Worm (Caenorhabditis elegans) whole organism, late embryonic: ENCODE results near the gene C50D2.7.
A peak's percentile ranks its signal among the peaks of the same experiment; 100 is the strongest.

Experiments
- C08G9.2 ChIP-seq: sonication (generic microtip); optimal IDR thresholded peaks from 2 replicates; lab custom pipeline; 2016; ENCODE audit warnings: mild to moderate bottlenecking, missing genetic modification characterization, moderate library complexity, missing compliant biosample characterization
- C38D4.7 ChIP-seq: fragments of 200-800 bp; sonication (Bioruptor generic); optimal IDR thresholded peaks from 2 replicates; lab custom pipeline; 2018; ENCODE audit warnings: mild to moderate bottlenecking, missing genetic modification characterization, moderate library complexity, missing compliant biosample characterization
- K02D7.2 ChIP-seq: sonication (generic microtip); optimal IDR thresholded peaks from 2 replicates; lab custom pipeline; 2017; ENCODE audit warnings: mild to moderate bottlenecking, missing genetic modification characterization, missing compliant biosample characterization
- Y22D7AL.16 ChIP-seq: sonication (generic microtip); optimal IDR thresholded peaks from 2 replicates; lab custom pipeline; 2016; ENCODE audit warnings: missing genetic modification characterization, missing compliant biosample characterization
- ahr-1 ChIP-seq: sonication (generic microtip); optimal IDR thresholded peaks from 2 replicates; lab custom pipeline; 2016; ENCODE audit warnings: missing genetic modification characterization, missing compliant biosample characterization
- ceh-18 ChIP-seq: sonication (generic microtip); optimal IDR thresholded peaks from 2 replicates; lab custom pipeline; 2016; ENCODE audit warnings: missing genetic modification characterization, missing compliant biosample characterization
- ceh-22 ChIP-seq: sonication (generic microtip); optimal IDR thresholded peaks from 2 replicates; lab custom pipeline; 2017; ENCODE audit warnings: missing biosample characterization, missing genetic modification characterization
- ceh-24 ChIP-seq: sonication (generic microtip); optimal IDR thresholded peaks from 2 replicates; lab custom pipeline; 2016; ENCODE audit warnings: mild to moderate bottlenecking, missing genetic modification characterization, missing compliant biosample characterization
- ceh-30 ChIP-seq: fragments of 150-350 bp; optimal IDR thresholded peaks from 2 replicates; lab custom pipeline; 2014; ENCODE audit warnings: missing biosample characterization, missing genetic modification characterization
- ceh-34 ChIP-seq: sonication (generic microtip); optimal IDR thresholded peaks from 2 replicates; lab custom pipeline; 2016; ENCODE audit warnings: mild to moderate bottlenecking, missing genetic modification characterization, missing compliant biosample characterization
- ceh-48 ChIP-seq: sonication (generic microtip); optimal IDR thresholded peaks from 2 replicates; lab custom pipeline; 2016; ENCODE audit warnings: missing genetic modification characterization, inconsistent platforms, missing compliant biosample characterization
- ceh-6 ChIP-seq: fragments of 200-800 bp; sonication (Bioruptor generic); optimal IDR thresholded peaks from 2 replicates; lab custom pipeline; 2018; ENCODE audit warnings: mild to moderate bottlenecking, missing genetic modification characterization, missing compliant biosample characterization
- dmd-4 ChIP-seq: sonication (generic microtip); optimal IDR thresholded peaks from 2 replicates; lab custom pipeline; 2016; ENCODE audit warnings: borderline replicate concordance, missing genetic modification characterization, missing compliant biosample characterization
- elt-2 ChIP-seq: sonication (generic microtip); optimal IDR thresholded peaks from 2 replicates; lab custom pipeline; 2016; ENCODE audit warnings: missing genetic modification reagents, missing genetic modification characterization, missing compliant biosample characterization
- elt-4 ChIP-seq: sonication (generic microtip); optimal IDR thresholded peaks from 2 replicates; lab custom pipeline; 2016; ENCODE audit warnings: missing genetic modification characterization, missing compliant biosample characterization
- ets-4 ChIP-seq: sonication (generic microtip); optimal IDR thresholded peaks from 2 replicates; lab custom pipeline; 2016; ENCODE audit warnings: missing genetic modification characterization, missing compliant biosample characterization
- fax-1 ChIP-seq: sonication (generic microtip); optimal IDR thresholded peaks from 2 replicates; lab custom pipeline; 2016; ENCODE audit warnings: missing genotype, missing genetic modification characterization, missing compliant biosample characterization
- fkh-10 ChIP-seq: fragments of 150-350 bp; optimal IDR thresholded peaks from 2 replicates; lab custom pipeline; 2014; ENCODE audit warnings: missing biosample characterization, missing genetic modification reagents, missing genetic modification characterization
- fkh-6 ChIP-seq: sonication (generic microtip); optimal IDR thresholded peaks from 2 replicates; lab custom pipeline; 2016; ENCODE audit warnings: missing genetic modification characterization, missing compliant biosample characterization
- gmeb-2 ChIP-seq: sonication (generic microtip); optimal IDR thresholded peaks from 2 replicates; lab custom pipeline; 2016; ENCODE audit warnings: missing genetic modification characterization, inconsistent platforms, missing compliant biosample characterization
- hlh-15 ChIP-seq: sonication (generic microtip); optimal IDR thresholded peaks from 2 replicates; lab custom pipeline; 2016; ENCODE audit warnings: missing genetic modification characterization, missing compliant biosample characterization
- lin-11 ChIP-seq: fragments of 200-800 bp; sonication (Bioruptor generic); optimal IDR thresholded peaks from 2 replicates; lab custom pipeline; 2018; ENCODE audit warnings: mild to moderate bottlenecking, missing genetic modification characterization, missing compliant biosample characterization
- madf-2 ChIP-seq: sonication (generic microtip); optimal IDR thresholded peaks from 2 replicates; lab custom pipeline; 2017; ENCODE audit warnings: missing genetic modification characterization, missing compliant biosample characterization
- nfya-1 ChIP-seq: sonication (generic microtip); optimal IDR thresholded peaks from 2 replicates; lab custom pipeline; 2017; ENCODE audit warnings: missing genetic modification characterization, mild to moderate bottlenecking, missing compliant biosample characterization, antibody characterized with exemption, moderate library complexity
- nhr-11 ChIP-seq: fragments of 150-350 bp; optimal IDR thresholded peaks from 2 replicates; lab custom pipeline; 2014; ENCODE audit warnings: missing biosample characterization, missing genetic modification characterization
- nhr-232 ChIP-seq: sonication (generic microtip); optimal IDR thresholded peaks from 2 replicates; lab custom pipeline; 2016; ENCODE audit warnings: missing genetic modification characterization, missing compliant biosample characterization
- odd-2 ChIP-seq: sonication (generic microtip); optimal IDR thresholded peaks from 2 replicates; lab custom pipeline; 2017; ENCODE audit warnings: antibody characterized with exemption, mild to moderate bottlenecking, missing genetic modification characterization, missing compliant biosample characterization
- pag-3 ChIP-seq: sonication (generic microtip); optimal IDR thresholded peaks from 2 replicates; lab custom pipeline; 2016; ENCODE audit warnings: missing compliant biosample characterization, missing genetic modification characterization, borderline replicate concordance
- pat-9 ChIP-seq: fragments of 200-800 bp; sonication (Bioruptor generic); optimal IDR thresholded peaks from 2 replicates; lab custom pipeline; 2018; ENCODE audit warnings: mild to moderate bottlenecking, missing genetic modification characterization, moderate library complexity, missing compliant biosample characterization
- pax-1 ChIP-seq: fragments of 150-350 bp; optimal IDR thresholded peaks from 2 replicates; lab custom pipeline; 2014; ENCODE audit warnings: missing biosample characterization, missing genetic modification characterization
- sdc-2 ChIP-seq: sonication (generic microtip); optimal IDR thresholded peaks from 2 replicates; lab custom pipeline; 2016; ENCODE audit warnings: missing genotype, missing genetic modification characterization, missing compliant biosample characterization
- sox-2 ChIP-seq: fragments of 200-800 bp; sonication (Bioruptor generic); IDR thresholded peaks from 2 replicates; pipeline ENCODE4 v1.3.6; 2022; ENCODE audit warnings: missing genetic modification reagents, missing genetic modification characterization, missing compliant biosample characterization
- tbx-7 ChIP-seq: sonication (generic microtip); optimal IDR thresholded peaks from 2 replicates; lab custom pipeline; 2016; ENCODE audit warnings: missing genotype, missing genetic modification characterization, missing compliant biosample characterization
- ttx-3 ChIP-seq: sonication (generic microtip); optimal IDR thresholded peaks from 2 replicates; lab custom pipeline; 2016; ENCODE audit warnings: missing genetic modification reagents, missing genetic modification characterization, missing compliant biosample characterization
- unc-42 ChIP-seq: sonication (generic microtip); optimal IDR thresholded peaks from 2 replicates; lab custom pipeline; 2016; ENCODE audit warnings: missing genotype, missing genetic modification characterization, missing compliant biosample characterization
- zip-5 ChIP-seq: sonication (generic microtip); optimal IDR thresholded peaks from 2 replicates; lab custom pipeline; 2016; ENCODE audit warnings: missing genetic modification characterization, missing compliant biosample characterization

The C50D2.7 gene

ce11 chrII:116916-117315, 21.8 kb upstream of the C50D2.7 start, which contains the start of gene srt-54:
Gene srt-54 (plus strand): TSS chrII:117216.
- TF ChIP-seq gmeb-2 (tag; lab: Kevin White, UChicago) (no peak), odd-2 (tag; lab: Kevin White, UChicago) (no peak), ceh-6 (GFP tag; lab: Kevin White, UChicago) (no peak), unc-42 (tag; lab: Kevin White, UChicago) (no peak), ceh-34 (tag; lab: Kevin White, UChicago) (no peak), nhr-11 (no peak), ceh-24 (tag; lab: Kevin White, UChicago) (no peak), elt-4 (tag; lab: Kevin White, UChicago) (no peak), tbx-7 (tag; lab: Kevin White, UChicago) (no peak), nhr-232 (tag; lab: Kevin White, UChicago) (no peak), ets-4 (no peak), fax-1 (no peak), C38D4.7 (GFP tag; lab: Kevin White, UChicago) (no peak), lin-11 (no peak)

DNA sequence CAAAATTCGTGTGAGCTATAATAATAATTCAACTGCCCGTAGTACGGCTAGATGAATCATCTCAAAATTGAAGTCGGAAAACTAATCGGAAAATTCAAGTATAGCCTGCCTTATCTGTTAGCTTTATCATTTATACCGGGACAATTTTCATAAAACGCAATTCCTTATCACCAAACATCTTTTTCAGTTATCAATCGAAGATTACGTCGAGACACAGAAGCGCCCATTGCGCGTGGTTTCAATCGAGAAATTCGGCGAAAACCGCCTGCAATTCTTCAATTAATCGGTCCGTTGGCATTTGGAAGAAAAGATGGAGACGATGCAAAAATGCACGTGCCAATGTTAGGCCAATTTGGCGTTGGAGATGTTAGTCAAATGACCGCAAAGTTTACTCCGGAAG, 17.2 kb upstream of the C50D2.7 start:
- TF ChIP-seq fkh-6 (tag; lab: Kevin White, UChicago) (no peak), elt-2 (tag; lab: Kevin White, UChicago) (peak; percentile 18), nfya-1 (no peak), ceh-30 (tag; lab: Kevin White, UChicago) (no peak), fkh-10 (GFP tag; lab: Kevin White, UChicago) (no peak), nhr-232 (tag; lab: Kevin White, UChicago) (no peak), Y22D7AL.16 (tag; lab: Kevin White, UChicago) (no peak)

- TF ChIP-seq sox-2 (GFP tag; lab: Robert Waterston, UW) (no peak), lin-11 (no peak), elt-4 (tag; lab: Kevin White, UChicago) (no peak), dmd-4 (tag; lab: Kevin White, UChicago) (no peak), ahr-1 (tag; lab: Kevin White, UChicago) (no peak), gmeb-2 (tag; lab: Kevin White, UChicago) (no peak), ceh-48 (tag; lab: Kevin White, UChicago) (no peak), madf-2 (tag; lab: Kevin White, UChicago) (no peak), K02D7.2 (tag; lab: Kevin White, UChicago) (no peak)
Observed at ce11 chrII:111267-111666, 16.2 kb upstream of the C50D2.7 start, which contains the start of gene C50D2.1. Gene C50D2.1 (plus strand): TSS chrII:111567.

- TF ChIP-seq pag-3 (tag; lab: Kevin White, UChicago) (no peak), C08G9.2 (tag; lab: Kevin White, UChicago) (no peak), zip-5 (tag; lab: Kevin White, UChicago) (no peak), ets-4 (no peak), ceh-18 (tag; lab: Kevin White, UChicago) (no peak), pax-1 (tag; lab: Kevin White, UChicago) (no peak), nhr-11 (no peak), ceh-22 (tag; lab: Kevin White, UChicago) (no peak), ttx-3 (tag; lab: Kevin White, UChicago) (no peak), fax-1 (no peak), elt-4 (tag; lab: Kevin White, UChicago) (no peak)
Observed at ce11 chrII:108865-109264, 13.8 kb upstream of the C50D2.7 start, which contains the start of gene C50D2.2. Gene C50D2.2 (plus strand): TSS chrII:109165.

DNA sequence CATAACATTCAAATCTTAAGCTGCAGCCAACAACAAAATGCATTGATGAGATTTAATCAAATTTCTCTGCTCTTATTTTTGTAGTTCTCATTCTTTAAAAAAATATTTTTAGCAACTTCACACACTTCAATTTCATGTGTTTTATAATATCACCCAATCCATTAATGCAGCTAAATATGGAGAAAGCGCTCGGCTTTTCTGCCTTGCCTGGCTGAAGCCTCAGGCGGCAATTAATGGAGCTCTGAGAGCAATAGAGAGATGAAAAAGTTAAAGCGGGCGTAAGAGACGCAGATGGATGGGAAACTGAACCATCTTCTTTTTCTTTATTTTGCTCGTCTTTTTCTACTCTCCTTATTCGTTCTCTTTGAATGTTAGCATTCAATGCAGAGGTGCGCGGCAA, 12.6 kb upstream of the C50D2.7 start:
- TF ChIP-seq pat-9 (no peak), unc-42 (tag; lab: Kevin White, UChicago) (peak; percentile 54), hlh-15 (tag; lab: Kevin White, UChicago) (no peak), sdc-2 (tag; lab: Kevin White, UChicago) (no peak)
